Fruit fly (Drosophila melanogaster) whole organism, embryonic: Measurements from ENCODE around the gene CG13124.

Experiments used
- Atf-2 ChIP-seq: fragments of 200-800 bp; sonication (Bioruptor generic); optimal IDR thresholded peaks from 2 replicates; lab custom pipeline; 2016; ENCODE audit warnings: missing biosample characterization, missing genetic modification characterization
- CG10565 ChIP-seq: fragments of 200-800 bp; sonication (Bioruptor generic); optimal IDR thresholded peaks from 3 replicates; lab custom pipeline; 2016; ENCODE audit warnings: missing biosample characterization, mild to moderate bottlenecking, missing genetic modification characterization
- CG11456 ChIP-seq: fragments of 200-800 bp; sonication (Bioruptor generic); IDR thresholded peaks from 3 replicates; pipeline ENCODE4 v1.3.6; 2022; ENCODE audit warnings: missing biosample characterization, missing genetic modification characterization
- CG12391 ChIP-seq: fragments of 200-800 bp; sonication (Bioruptor generic); optimal IDR thresholded peaks from 3 replicates; lab custom pipeline; 2018; ENCODE audit warnings: missing biosample characterization, mild to moderate bottlenecking, missing genetic modification characterization, moderate library complexity
- CG14050 ChIP-seq: fragments of 200-800 bp; sonication (Bioruptor generic); IDR thresholded peaks from 3 replicates; pipeline ENCODE4 v1.3.6; 2022; ENCODE audit warnings: missing biosample characterization, missing genetic modification characterization
- CG14441 ChIP-seq: fragments of 200-800 bp; sonication (Bioruptor generic); IDR thresholded peaks from 2 replicates; pipeline ENCODE4 v1.3.6; 2022; ENCODE audit warnings: missing biosample characterization, missing genetic modification characterization
- CG15011 ChIP-seq: fragments of 200-800 bp; sonication (Bioruptor generic); optimal IDR thresholded peaks from 3 replicates; lab custom pipeline; 2018; ENCODE audit warnings: missing biosample characterization, mild to moderate bottlenecking, missing genetic modification characterization
- CG15514 ChIP-seq: fragments of 200-800 bp; sonication (Bioruptor generic); optimal IDR thresholded peaks from 3 replicates; lab custom pipeline; 2017; ENCODE audit warnings: missing biosample characterization, missing genetic modification characterization, mild to moderate bottlenecking, moderate library complexity, missing genetic modification reagents
- CG17385 ChIP-seq: fragments of 200-800 bp; sonication (Bioruptor generic); optimal IDR thresholded peaks from 3 replicates; lab custom pipeline; 2018; ENCODE audit warnings: missing biosample characterization, mild to moderate bottlenecking, missing genetic modification characterization
- CG18599 ChIP-seq: fragments of 200-800 bp; sonication (Bioruptor generic); optimal IDR thresholded peaks from 3 replicates; lab custom pipeline; 2017; ENCODE audit warnings: missing biosample characterization, missing genetic modification characterization, mild to moderate bottlenecking, moderate library complexity, missing genetic modification reagents
- CG2889 ChIP-seq: fragments of 200-800 bp; sonication (Bioruptor generic); IDR thresholded peaks from 3 replicates; pipeline ENCODE4 v1.3.6; 2022; ENCODE audit warnings: missing biosample characterization, missing genetic modification characterization
- CG31224 ChIP-seq: fragments of 200-800 bp; sonication (Bioruptor generic); IDR thresholded peaks from 2 replicates; pipeline ENCODE4 v1.3.6; 2022; ENCODE audit warnings: missing biosample characterization, missing genetic modification characterization
- CG33557 ChIP-seq: fragments of 200-800 bp; sonication (Bioruptor generic); optimal IDR thresholded peaks from 2 replicates; lab custom pipeline; 2019; ENCODE audit warnings: missing biosample characterization, mild to moderate bottlenecking, missing genetic modification characterization, moderate library complexity
- CG3847 ChIP-seq: fragments of 200-800 bp; sonication (Bioruptor generic); IDR thresholded peaks from 2 replicates; pipeline ENCODE4 v1.3.6; 2022; ENCODE audit warnings: missing biosample characterization, missing genetic modification characterization
- CG4328 ChIP-seq: fragments of 200-800 bp; sonication (Bioruptor generic); optimal IDR thresholded peaks from 3 replicates; lab custom pipeline; 2017; ENCODE audit warnings: missing biosample characterization, missing genetic modification reagents, missing genetic modification characterization
- CG6791 ChIP-seq: fragments of 200-800 bp; sonication (Bioruptor generic); IDR thresholded peaks from 3 replicates; pipeline ENCODE4 v1.3.6; 2022; ENCODE audit warnings: missing biosample characterization, missing genetic modification characterization; ENCODE audit not compliant: partially characterized antibody
- CG8924 ChIP-seq: fragments of 200-800 bp; optimal IDR thresholded peaks from 3 replicates; lab custom pipeline; 2019; ENCODE audit warnings: missing biosample characterization, mild to moderate bottlenecking, missing genetic modification characterization, moderate library complexity
- CoRest ChIP-seq: fragments of 200-800 bp; sonication (Bioruptor generic); optimal IDR thresholded peaks from 3 replicates; lab custom pipeline; 2018; ENCODE audit warnings: missing biosample characterization, mild to moderate bottlenecking, missing genetic modification characterization, moderate library complexity
- CrebB ChIP-seq: fragments of 200-800 bp; sonication (Bioruptor generic); optimal IDR thresholded peaks from 3 replicates; lab custom pipeline; 2018; ENCODE audit warnings: missing biosample characterization, mild to moderate bottlenecking, missing genetic modification characterization
- Dfd ChIP-seq, 2 experiments: fragments of >200 bp; optimal IDR thresholded peaks; 2 replicates each; lab custom pipeline; 2017; ENCODE audit warnings: missing biosample characterization in 2 of 2, missing genetic modification characterization in 2 of 2
- Drgx ChIP-seq: fragments of 200-800 bp; sonication (Bioruptor generic); IDR thresholded peaks from 2 replicates; pipeline ENCODE4 v1.3.6; 2022; ENCODE audit warnings: missing biosample characterization, missing genetic modification characterization
- Fer1 ChIP-seq: fragments of 200-800 bp; sonication (Bioruptor generic); optimal IDR thresholded peaks from 2 replicates; lab custom pipeline; 2017; ENCODE audit warnings: missing biosample characterization, mild to moderate bottlenecking, missing genetic modification characterization
- HmgD ChIP-seq: fragments of 200-800 bp; sonication (Bioruptor generic); optimal IDR thresholded peaks from 3 replicates; lab custom pipeline; 2016; ENCODE audit warnings: missing biosample characterization, missing genetic modification characterization
- Hr51 ChIP-seq, 2 experiments: fragments of 200-800 bp; sonication (Bioruptor generic); optimal IDR thresholded peaks; 2 replicates in 1 of 2; 3 replicates in 1 of 2; lab custom pipeline; 2016 to 2018; ENCODE audit warnings: missing biosample characterization in 2 of 2, missing genetic modification characterization in 2 of 2, mild to moderate bottlenecking in 1 of 2, moderate library complexity in 1 of 2
- Jarid2 ChIP-seq: fragments of 200-800 bp; sonication (Bioruptor generic); optimal IDR thresholded peaks from 3 replicates; lab custom pipeline; 2017; ENCODE audit warnings: mild to moderate bottlenecking, missing biosample characterization, missing genetic modification reagents, missing genetic modification characterization
- Med ChIP-seq: fragments of 200-800 bp; sonication (Bioruptor generic); peaks from one replicate; lab custom pipeline; 2016; ENCODE audit warnings: missing biosample characterization, missing genetic modification characterization, mild to moderate bottlenecking, inconsistent platforms, moderate library complexity
- Meics ChIP-seq: fragments of 200-800 bp; sonication (Bioruptor generic); optimal IDR thresholded peaks from 2 replicates; lab custom pipeline; 2017; ENCODE audit warnings: missing biosample characterization, mild to moderate bottlenecking, missing genetic modification characterization
- NfI ChIP-seq: fragments of 200-800 bp; sonication (Bioruptor generic); optimal IDR thresholded peaks from 3 replicates; lab custom pipeline; 2018; ENCODE audit warnings: missing biosample characterization, mild to moderate bottlenecking, missing genetic modification characterization, moderate library complexity
- Side ChIP-seq: fragments of 200-800 bp; sonication (Bioruptor generic); optimal IDR thresholded peaks from 2 replicates; lab custom pipeline; 2016; ENCODE audit warnings: missing biosample characterization, missing genetic modification characterization
- Sox102F ChIP-seq: fragments of 200-800 bp; sonication (Bioruptor generic); optimal IDR thresholded peaks from 2 replicates; lab custom pipeline; 2018; ENCODE audit warnings: missing biosample characterization, mild to moderate bottlenecking, missing genetic modification characterization, moderate library complexity
- Sry-β ChIP-seq: fragments of 200-800 bp; sonication (Bioruptor generic); optimal IDR thresholded peaks from 2 replicates; lab custom pipeline; 2018; ENCODE audit warnings: missing biosample characterization, mild to moderate bottlenecking, missing genetic modification characterization, moderate library complexity
- aop ChIP-seq: fragments of 200-800 bp; sonication (Bioruptor generic); IDR thresholded peaks from 2 replicates; pipeline ENCODE4 v1.3.6; 2022; ENCODE audit warnings: missing biosample characterization, missing genetic modification characterization
- ash1 ChIP-seq: fragments of 200-800 bp; sonication (Bioruptor generic); optimal IDR thresholded peaks from 2 replicates; lab custom pipeline; 2018; ENCODE audit warnings: missing biosample characterization, mild to moderate bottlenecking, missing genetic modification characterization
- croc ChIP-seq: fragments of 200-800 bp; sonication (Bioruptor generic); conservative IDR thresholded peaks from 3 replicates; pipeline ENCODE4 v1.3.6; 2022; ENCODE audit warnings: missing biosample characterization, missing genetic modification characterization
- cwo ChIP-seq: fragments of 200-800 bp; sonication (Bioruptor generic); optimal IDR thresholded peaks from 3 replicates; lab custom pipeline; 2017; ENCODE audit warnings: missing biosample characterization, missing genetic modification characterization, mild to moderate bottlenecking, moderate library complexity, missing genetic modification reagents
- da ChIP-seq: fragments of 200-800 bp; sonication (Bioruptor generic); optimal IDR thresholded peaks from 2 replicates; lab custom pipeline; 2016; ENCODE audit warnings: missing biosample characterization, missing genetic modification characterization
- gce ChIP-seq: fragments of 200-800 bp; sonication (Bioruptor generic); IDR thresholded peaks from 3 replicates; pipeline ENCODE4 v1.3.6; 2022; ENCODE audit warnings: missing biosample characterization, missing genetic modification characterization
- hb ChIP-seq: fragments of 200-800 bp; sonication (Bioruptor generic); IDR thresholded peaks from 3 replicates; pipeline ENCODE4 v1.3.6; 2022; ENCODE audit warnings: missing biosample characterization, missing genetic modification characterization; ENCODE audit not compliant: partially characterized antibody
- jing ChIP-seq: fragments of 200-800 bp; sonication (Bioruptor generic); optimal IDR thresholded peaks from 2 replicates; lab custom pipeline; 2018; ENCODE audit warnings: missing biosample characterization, mild to moderate bottlenecking, missing genetic modification characterization
- klu ChIP-seq: fragments of 200-800 bp; sonication (Bioruptor generic); IDR thresholded peaks from 2 replicates; pipeline ENCODE4 v1.3.6; 2022; ENCODE audit warnings: missing biosample characterization, missing genetic modification characterization
- lola ChIP-seq, 3 experiments: fragments of >200 bp in 2 of 3; fragments of 200-800 bp in 1 of 3; sonication (Bioruptor generic) in 1 of 3; optimal IDR thresholded peaks; 2 replicates each; lab custom pipeline; 2017 to 2019; ENCODE audit warnings: missing biosample characterization in 3 of 3, missing genetic modification characterization in 3 of 3, mild to moderate bottlenecking in 1 of 3, moderate library complexity in 1 of 3
- peb ChIP-seq: fragments of 200-800 bp; sonication (Bioruptor generic); IDR thresholded peaks from 2 replicates; pipeline ENCODE4 v1.3.6; 2022; ENCODE audit warnings: missing biosample characterization, missing genetic modification characterization
- pho ChIP-seq: fragments of 200-800 bp; sonication (Bioruptor generic); optimal IDR thresholded peaks from 2 replicates; lab custom pipeline; 2016; ENCODE audit warnings: missing biosample characterization, missing genetic modification characterization
- repo ChIP-seq: fragments of 200-800 bp; sonication (Bioruptor generic); optimal IDR thresholded peaks from 2 replicates; lab custom pipeline; 2016; ENCODE audit warnings: missing biosample characterization, missing genetic modification characterization
- sc ChIP-seq, 3 experiments: fragments of >200 bp in 2 of 3; fragments of 200-800 bp in 1 of 3; sonication (Bioruptor generic) in 1 of 3; optimal IDR thresholded peaks; 2 replicates in 2 of 3; 3 replicates in 1 of 3; lab custom pipeline; 2017; ENCODE audit warnings: mild to moderate bottlenecking in 1 of 3, missing biosample characterization in 1 of 3, missing genetic modification characterization in 1 of 3, missing genetic modification reagents in 1 of 3
- slbo ChIP-seq: fragments of 200-800 bp; sonication (Bioruptor generic); IDR thresholded peaks from 2 replicates; pipeline ENCODE4 v1.3.6; 2022; ENCODE audit warnings: missing biosample characterization, missing genetic modification characterization
- toy ChIP-seq: fragments of 200-800 bp; sonication (Bioruptor generic); IDR thresholded peaks from 2 replicates; pipeline ENCODE4 v1.3.6; 2022; ENCODE audit warnings: missing biosample characterization, missing genetic modification characterization
- twi ChIP-seq: fragments of 200-800 bp; optimal IDR thresholded peaks from 2 replicates; lab custom pipeline; 2019; ENCODE audit warnings: missing biosample characterization, mild to moderate bottlenecking, missing genetic modification characterization, moderate library complexity
- vfl ChIP-seq: fragments of 200-800 bp; sonication (Bioruptor generic); optimal IDR thresholded peaks from 2 replicates; lab custom pipeline; 2016; ENCODE audit warnings: missing biosample characterization, missing genetic modification characterization
- wdn ChIP-seq: fragments of 200-800 bp; sonication (Bioruptor generic); IDR thresholded peaks from 2 replicates; pipeline ENCODE4 v1.3.6; 2022; ENCODE audit warnings: missing biosample characterization, missing genetic modification characterization

The CG13124 gene

dm6 chr2L:9908468-9908967 lies at the start of gene CG13124 (continued):
- peak; percentile 57 for TF ChIP-seq Drgx (GFP tag; lab: Robert Waterston, UW)
- no peak for TF ChIP-seq CG33557
- TF ChIP-seq aop (GFP tag; lab: Robert Waterston, UW), result no peak
- 0 out of 2 replicates have a peak, but pooled peaks have one; percentile 7 for TF ChIP-seq CG3847 (GFP tag; lab: Robert Waterston, UW)
- TF ChIP-seq CG15514 (GFP tag; lab: Kevin White, UChicago), result peak; percentile 43
- peak; percentile 58 for TF ChIP-seq CG17385 (GFP tag; lab: Kevin White, UChicago)
- TF ChIP-seq slbo, result peak; percentile 49; the same call in 1 of the 2 replicates
- TF ChIP-seq CG11456 (GFP tag; lab: Robert Waterston, UW), result no peak
- TF ChIP-seq sc (optimal IDR thresholded peaks at IDR 0.05; lab: Kevin White, UChicago), result no peak
- no peak for TF ChIP-seq sc (GFP tag; optimal IDR thresholded peaks at IDR 0.05; lab: Kevin White, UChicago)
- TF ChIP-seq gce, result no peak
- no peak for TF ChIP-seq Side (GFP tag; lab: Kevin White, UChicago)
- TF ChIP-seq CrebB, result peak; percentile 44
- TF ChIP-seq cwo, result no peak
- TF ChIP-seq Sox102F (GFP tag; lab: Kevin White, UChicago), result peak; percentile 4
- no peak for TF ChIP-seq CG10565 (GFP tag; lab: Kevin White, UChicago)
- peak; percentile 17 for TF ChIP-seq CG8924 (tag; lab: Kevin White, UChicago)
- no peak for TF ChIP-seq CG31224
- no peak for TF ChIP-seq pho
- no peak for TF ChIP-seq CoRest
- TF ChIP-seq repo (GFP tag; lab: Kevin White, UChicago), result no peak
- TF ChIP-seq CG15011 (GFP tag; lab: Kevin White, UChicago), result no peak
- TF ChIP-seq Sry-β, result no peak
- TF ChIP-seq CG14441 (GFP tag; lab: Robert Waterston, UW), result no peak
- TF ChIP-seq hb (GFP tag; lab: Robert Waterston, UW), result no peak
- TF ChIP-seq HmgD, result no peak
- peak; percentile 39 for TF ChIP-seq Fer1 (GFP tag; lab: Kevin White, UChicago)
- no peak for TF ChIP-seq lola (GFP tag; optimal IDR thresholded peaks at IDR 0.05; lab: Kevin White, UChicago)
- no peak for TF ChIP-seq da (GFP tag; lab: Kevin White, UChicago)
- no peak for TF ChIP-seq wdn
- TF ChIP-seq CG6791 (GFP tag; lab: Robert Waterston, UW), result no peak
- no peak for TF ChIP-seq toy (GFP tag; lab: Robert Waterston, UW)
- TF ChIP-seq NfI (GFP tag; lab: Kevin White, UChicago), result peak; percentile 32
- TF ChIP-seq CG14050 (GFP tag; lab: Robert Waterston, UW), result no peak
- TF ChIP-seq klu, result no peak
- peak in 1 of 2 experiments; percentile 27 for TF ChIP-seq Hr51 (GFP tag; optimal IDR thresholded peaks at IDR 0.05; lab: Kevin White, UChicago)
- peak; percentile 5 for TF ChIP-seq CG12391 (tag; lab: Kevin White, UChicago)
- no peak for TF ChIP-seq CG2889 (GFP tag; lab: Robert Waterston, UW)
- no peak for TF ChIP-seq Dfd (GFP tag; optimal IDR thresholded peaks at IDR 0.05; lab: Kevin White, UChicago)
- no peak for TF ChIP-seq CG4328 (GFP tag; lab: Kevin White, UChicago)
- TF ChIP-seq ash1 (GFP tag; lab: Kevin White, UChicago), result no peak
- peak; percentile 54 for TF ChIP-seq Meics (GFP tag; lab: Kevin White, UChicago)
- TF ChIP-seq Atf-2 (GFP tag; lab: Kevin White, UChicago), result no peak
- TF ChIP-seq Med (GFP tag; lab: Kevin White, UChicago), result peak; percentile 34
- TF ChIP-seq jing (GFP tag; lab: Kevin White, UChicago), result no peak
- peak; percentile 10 for TF ChIP-seq Jarid2 (GFP tag; lab: Kevin White, UChicago)
- no peak for TF ChIP-seq peb (GFP tag; lab: Robert Waterston, UW)
- no peak for TF ChIP-seq twi (tag; lab: Kevin White, UChicago)
- peak; percentile 43 for TF ChIP-seq CG18599 (GFP tag; lab: Kevin White, UChicago)
- TF ChIP-seq vfl, result no peak
- no peak for TF ChIP-seq croc (GFP tag; lab: Robert Waterston, UW)
